Worm (Caenorhabditis elegans) whole organism, L4/young adult: ENCODE results near the gene twk-35.

Experiments
- dao-5 ChIP-seq: sonication (generic microtip); optimal IDR thresholded peaks from 2 replicates; lab custom pipeline; 2016; ENCODE audit warnings: missing genotype, missing genetic modification characterization, moderate library complexity, missing compliant biosample characterization
- him-1 ChIP-seq: sonication (generic microtip); optimal IDR thresholded peaks from 2 replicates; lab custom pipeline; 2016; ENCODE audit warnings: missing genotype, missing genetic modification reagents, missing genetic modification characterization, missing compliant biosample characterization

ce11 chrV:20906977-20907376 lies 44.2 kb downstream of the twk-35 start:
- no peak for TF ChIP-seq dao-5 (tag; lab: Kevin White, UChicago)
- TF ChIP-seq him-1, result no peak
